Worm (Caenorhabditis elegans) whole organism, late embryonic: ENCODE measurements around the gene ZC443.4.

Experiments
- C38D4.7 ChIP-seq: fragments of 200-800 bp; sonication (Bioruptor generic); optimal IDR thresholded peaks from 2 replicates; lab custom pipeline; 2018; ENCODE audit warnings: mild to moderate bottlenecking, missing genetic modification characterization, moderate library complexity, missing compliant biosample characterization
- K02D7.2 ChIP-seq: sonication (generic microtip); optimal IDR thresholded peaks from 2 replicates; lab custom pipeline; 2017; ENCODE audit warnings: mild to moderate bottlenecking, missing genetic modification characterization, missing compliant biosample characterization
- K09A11.1 ChIP-seq: sonication (generic microtip); optimal IDR thresholded peaks from 2 replicates; lab custom pipeline; 2017; ENCODE audit warnings: antibody characterized with exemption, mild to moderate bottlenecking, missing genetic modification characterization, missing compliant biosample characterization; ENCODE audit not compliant: insufficient read depth
- T23F11.4 ChIP-seq: fragments of 200-800 bp; sonication (Bioruptor generic); optimal IDR thresholded peaks from 2 replicates; lab custom pipeline; 2018; ENCODE audit warnings: mild to moderate bottlenecking, missing genetic modification characterization, missing compliant biosample characterization
- ceh-14 ChIP-seq: sonication (generic microtip); optimal IDR thresholded peaks from 2 replicates; lab custom pipeline; 2016; ENCODE audit warnings: missing genotype, missing genetic modification characterization, missing compliant biosample characterization
- ceh-2 ChIP-seq: sonication (generic microtip); optimal IDR thresholded peaks from 2 replicates; lab custom pipeline; 2016; ENCODE audit warnings: missing genotype, missing genetic modification characterization, missing compliant biosample characterization
- ceh-22 ChIP-seq: sonication (generic microtip); optimal IDR thresholded peaks from 2 replicates; lab custom pipeline; 2017; ENCODE audit warnings: missing biosample characterization, missing genetic modification characterization
- ceh-24 ChIP-seq: sonication (generic microtip); optimal IDR thresholded peaks from 2 replicates; lab custom pipeline; 2016; ENCODE audit warnings: mild to moderate bottlenecking, missing genetic modification characterization, missing compliant biosample characterization
- ceh-9 ChIP-seq: sonication (generic microtip); optimal IDR thresholded peaks from 2 replicates; lab custom pipeline; 2016; ENCODE audit warnings: mild to moderate bottlenecking, missing genetic modification characterization, inconsistent platforms, missing compliant biosample characterization
- che-1 ChIP-seq: sonication (generic microtip); optimal IDR thresholded peaks from 2 replicates; lab custom pipeline; 2016; ENCODE audit warnings: mild to moderate bottlenecking, missing genetic modification characterization, missing compliant biosample characterization
- elt-2 ChIP-seq: sonication (generic microtip); optimal IDR thresholded peaks from 2 replicates; lab custom pipeline; 2016; ENCODE audit warnings: missing genetic modification reagents, missing genetic modification characterization, missing compliant biosample characterization
- elt-4 ChIP-seq: sonication (generic microtip); optimal IDR thresholded peaks from 2 replicates; lab custom pipeline; 2016; ENCODE audit warnings: missing genetic modification characterization, missing compliant biosample characterization
- eyg-1 ChIP-seq: sonication (generic microtip); optimal IDR thresholded peaks from 2 replicates; lab custom pipeline; 2016; ENCODE audit warnings: missing genotype, missing genetic modification characterization, missing compliant biosample characterization
- fax-1 ChIP-seq: sonication (generic microtip); optimal IDR thresholded peaks from 2 replicates; lab custom pipeline; 2016; ENCODE audit warnings: missing genotype, missing genetic modification characterization, missing compliant biosample characterization
- fkh-10 ChIP-seq: fragments of 150-350 bp; optimal IDR thresholded peaks from 2 replicates; lab custom pipeline; 2014; ENCODE audit warnings: missing biosample characterization, missing genetic modification reagents, missing genetic modification characterization
- fkh-6 ChIP-seq: sonication (generic microtip); optimal IDR thresholded peaks from 2 replicates; lab custom pipeline; 2016; ENCODE audit warnings: missing genetic modification characterization, missing compliant biosample characterization
- gmeb-2 ChIP-seq: sonication (generic microtip); optimal IDR thresholded peaks from 2 replicates; lab custom pipeline; 2016; ENCODE audit warnings: missing genetic modification characterization, inconsistent platforms, missing compliant biosample characterization
- hlh-30 ChIP-seq: sonication (generic microtip); optimal IDR thresholded peaks from 2 replicates; lab custom pipeline; 2017; ENCODE audit warnings: antibody characterized with exemption, missing genetic modification characterization, missing compliant biosample characterization; ENCODE audit not compliant: insufficient read depth
- hlh-6 ChIP-seq: sonication (generic microtip); optimal IDR thresholded peaks from 2 replicates; lab custom pipeline; 2016; ENCODE audit warnings: missing genotype, missing genetic modification characterization, missing compliant biosample characterization
- hlh-8 ChIP-seq: sonication (generic microtip); optimal IDR thresholded peaks from 2 replicates; lab custom pipeline; 2016; ENCODE audit warnings: missing genotype, missing genetic modification characterization, missing compliant biosample characterization
- lim-6 ChIP-seq: sonication (generic microtip); optimal IDR thresholded peaks from 2 replicates; lab custom pipeline; 2016; ENCODE audit warnings: missing genetic modification characterization, missing compliant biosample characterization
- lin-11 ChIP-seq: fragments of 200-800 bp; sonication (Bioruptor generic); optimal IDR thresholded peaks from 2 replicates; lab custom pipeline; 2018; ENCODE audit warnings: mild to moderate bottlenecking, missing genetic modification characterization, missing compliant biosample characterization
- madf-2 ChIP-seq: sonication (generic microtip); optimal IDR thresholded peaks from 2 replicates; lab custom pipeline; 2017; ENCODE audit warnings: missing genetic modification characterization, missing compliant biosample characterization
- npax-4 ChIP-seq: sonication (generic microtip); optimal IDR thresholded peaks from 2 replicates; lab custom pipeline; 2016; ENCODE audit warnings: missing genetic modification characterization, missing compliant biosample characterization
- odd-2 ChIP-seq: sonication (generic microtip); optimal IDR thresholded peaks from 2 replicates; lab custom pipeline; 2017; ENCODE audit warnings: antibody characterized with exemption, mild to moderate bottlenecking, missing genetic modification characterization, missing compliant biosample characterization
- pag-3 ChIP-seq: sonication (generic microtip); optimal IDR thresholded peaks from 2 replicates; lab custom pipeline; 2016; ENCODE audit warnings: missing compliant biosample characterization, missing genetic modification characterization, borderline replicate concordance
- pax-1 ChIP-seq: fragments of 150-350 bp; optimal IDR thresholded peaks from 2 replicates; lab custom pipeline; 2014; ENCODE audit warnings: missing biosample characterization, missing genetic modification characterization
- pha-2 ChIP-seq: sonication (generic microtip); optimal IDR thresholded peaks from 2 replicates; lab custom pipeline; 2017; ENCODE audit warnings: mild to moderate bottlenecking, missing genetic modification characterization, missing compliant biosample characterization
- pqm-1 ChIP-seq: sonication (generic microtip); optimal IDR thresholded peaks from 2 replicates; lab custom pipeline; 2016; ENCODE audit warnings: missing genetic modification characterization, missing compliant biosample characterization
- syd-9 ChIP-seq: sonication (generic microtip); optimal IDR thresholded peaks from 2 replicates; lab custom pipeline; 2016; ENCODE audit warnings: mild to moderate bottlenecking, missing genetic modification characterization, moderate library complexity, missing compliant biosample characterization
- tbx-2 ChIP-seq: sonication (generic microtip); optimal IDR thresholded peaks from 2 replicates; lab custom pipeline; 2016; ENCODE audit warnings: missing genetic modification characterization, missing compliant biosample characterization
- unc-42 ChIP-seq: sonication (generic microtip); optimal IDR thresholded peaks from 2 replicates; lab custom pipeline; 2016; ENCODE audit warnings: missing genotype, missing genetic modification characterization, missing compliant biosample characterization

ZC443.4 gene

ce11 chrV:12827219-12827618 is 7.5 kb upstream of the ZC443.4 start, which contains the start of gene ugt-15:
Gene ugt-15, plus strand, starts transcription at chrV:12827519.
- TF ChIP-seq fax-1, result no peak
- no peak for TF ChIP-seq K09A11.1 (tag; lab: Kevin White, UChicago)
- TF ChIP-seq eyg-1 (tag; lab: Kevin White, UChicago), result no peak
- no peak for TF ChIP-seq pqm-1 (tag; lab: Kevin White, UChicago)
- TF ChIP-seq hlh-8 (tag; lab: Kevin White, UChicago), result no peak
- TF ChIP-seq, all 69 proteins: peak for 0

- TF ChIP-seq unc-42 (tag; lab: Kevin White, UChicago) (no peak), elt-2 (tag; lab: Kevin White, UChicago) (peak; percentile 1)
These were observed 5.1 kb upstream of the ZC443.4 start, which contains the start of gene ugt-16 for ce11 chrV:12824777-12825176. Gene ugt-16, plus strand, starts transcription at chrV:12825024.

ce11 chrV:12822065-12822464 is 2.4 kb upstream of the ZC443.4 start:
- TF ChIP-seq elt-4 (tag; lab: Kevin White, UChicago), result no peak
- peak; percentile 61 for TF ChIP-seq elt-2 (tag; lab: Kevin White, UChicago)

ce11 chrV:12819155-12819554 is 531 bp downstream of the ZC443.4 start:
- TF ChIP-seq hlh-6 (tag; lab: Kevin White, UChicago), result peak; percentile 41
- TF ChIP-seq pha-2 (tag; lab: Kevin White, UChicago), result no peak
- no peak for TF ChIP-seq T23F11.4 (GFP tag; lab: Kevin White, UChicago)
- TF ChIP-seq tbx-2, result peak; percentile 20
- TF ChIP-seq ceh-2 (tag; lab: Kevin White, UChicago), result peak; percentile 13
- TF ChIP-seq npax-4, result no peak
- peak; percentile 20 for TF ChIP-seq syd-9
- TF ChIP-seq ceh-14, result peak; percentile 4

ce11 chrV:12818486-12818885 is 1.2 kb downstream of the ZC443.4 start:
- TF ChIP-seq K02D7.2 (no peak), ceh-22 (tag; lab: Kevin White, UChicago) (no peak), unc-42 (tag; lab: Kevin White, UChicago) (peak; percentile 65), tbx-2 (no peak), gmeb-2 (tag; lab: Kevin White, UChicago) (no peak)

ce11 chrV:12816672-12817071 is 3.0 kb downstream of the ZC443.4 start:
- TF ChIP-seq fax-1 (no peak), odd-2 (tag; lab: Kevin White, UChicago) (no peak), pha-2 (tag; lab: Kevin White, UChicago) (no peak), T23F11.4 (GFP tag; lab: Kevin White, UChicago) (no peak), madf-2 (tag; lab: Kevin White, UChicago) (no peak), npax-4 (no peak), C38D4.7 (GFP tag; lab: Kevin White, UChicago) (no peak), ceh-9 (tag; lab: Kevin White, UChicago) (no peak), fkh-10 (GFP tag; lab: Kevin White, UChicago) (no peak), ceh-24 (tag; lab: Kevin White, UChicago) (no peak), fkh-6 (tag; lab: Kevin White, UChicago) (no peak), lim-6 (no peak), pag-3 (tag; lab: Kevin White, UChicago) (no peak), hlh-30 (no peak), ceh-2 (tag; lab: Kevin White, UChicago) (no peak)

ce11 chrV:12815386-12815785 is 4.3 kb downstream of the ZC443.4 start:
- TF ChIP-seq lin-11 (tag; lab: Kevin White, UChicago) (no peak), che-1 (no peak), pax-1 (tag; lab: Kevin White, UChicago) (no peak), fkh-10 (GFP tag; lab: Kevin White, UChicago) (no peak), tbx-2 (no peak), gmeb-2 (tag; lab: Kevin White, UChicago) (no peak)
